Worm (Caenorhabditis elegans) whole organism, L2 larva: ENCODE measurements around the gene cest-31.

Experiments
- alr-1 ChIP-seq: fragments of 150-350 bp; optimal IDR thresholded peaks from 2 replicates; lab custom pipeline; 2014; ENCODE audit warnings: missing biosample characterization, missing genetic modification characterization
- lsy-2 ChIP-seq, 2 experiments: fragments of 150-350 bp in 1 of 2; sonication (generic microtip) in 1 of 2; optimal IDR thresholded peaks; 2 replicates each; lab custom pipeline; 2014 to 2017; ENCODE audit warnings: missing biosample characterization in 2 of 2, missing genetic modification characterization in 2 of 2

DNA sequence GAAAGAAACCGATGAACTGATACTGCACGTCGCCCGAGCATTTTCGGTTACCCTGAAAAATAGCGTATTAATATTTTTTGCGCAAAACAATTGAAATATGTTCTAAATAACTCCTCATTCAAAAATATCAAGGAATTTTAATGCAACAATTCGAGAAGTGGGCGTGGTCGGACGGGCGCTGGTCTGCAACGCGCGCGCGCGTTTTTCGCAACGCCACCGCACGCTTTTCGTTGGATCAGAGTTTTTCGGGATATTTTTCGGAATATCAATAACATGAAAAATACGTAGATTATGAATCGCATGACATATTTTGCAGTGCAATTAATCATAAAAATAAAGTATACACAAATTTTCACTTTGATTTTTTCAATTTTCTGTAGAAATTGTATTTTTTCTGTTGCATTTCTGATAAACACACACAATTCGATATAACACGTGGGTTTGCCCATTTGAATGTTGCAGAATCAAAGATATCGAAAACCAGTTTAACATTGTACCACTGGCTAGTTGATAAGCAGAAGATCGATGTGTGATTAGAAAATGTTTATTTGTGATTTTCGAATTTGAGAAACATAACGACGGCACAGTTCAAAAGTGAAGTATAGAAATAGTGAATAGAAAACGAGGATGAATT, 35.1 kb downstream of the cest-31 start, which contains the start of gene dlst-1:
- no peak for TF ChIP-seq alr-1
- peak; percentile 21 to 45 for TF ChIP-seq lsy-2 (tag; optimal IDR thresholded peaks at IDR 0.05; lab: Kevin White, UChicago)
